Fruit fly (Drosophila melanogaster): ENCODE measurements around the gene t.

Gene t

dm6 chrX:9223182-9223581 is at the start of gene t:
TSS of gene t (minus strand) at chrX:9223257.
- TF ChIP-seq usp (GFP tag; optimal IDR thresholded peaks at IDR 0.05) (no peak), tai (GFP tag; optimal IDR thresholded peaks at IDR 0.05) (no peak), Hnf4 (GFP tag; optimal IDR thresholded peaks at IDR 0.05) (no peak), brk (GFP tag; optimal IDR thresholded peaks at IDR 0.05) (no peak)

DNA sequence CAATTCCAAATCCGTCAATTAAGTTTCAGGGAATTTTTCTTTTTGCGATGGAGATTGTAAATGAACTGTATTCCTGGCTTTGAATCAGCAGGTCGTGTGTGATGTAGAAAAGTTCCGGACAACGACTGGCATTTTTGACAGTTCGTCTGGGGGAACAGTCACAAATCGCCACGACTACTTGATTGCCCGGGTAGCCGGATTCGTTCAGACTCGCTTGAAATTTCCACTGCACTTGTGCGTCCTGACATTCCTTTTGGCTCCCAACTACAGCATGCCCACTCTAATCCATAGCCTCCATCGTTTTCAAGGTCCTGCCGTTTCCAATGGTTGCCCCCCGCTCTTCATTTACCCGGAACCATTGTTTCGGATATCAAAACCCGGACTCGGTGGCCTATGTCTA is 46.8 kb upstream of the t start, which contains the start of gene CG17440:
Gene CG17440, minus strand, starts transcription at position 101 of the 400 bp plus-strand sequence.
- no peak for TF ChIP-seq dsf (GFP tag; optimal IDR thresholded peaks at IDR 0.05; ENCODE audit: borderline replicate concordance)
- TF ChIP-seq pan (optimal IDR thresholded peaks at IDR 0.05), result no peak
- no peak for TF ChIP-seq brk (GFP tag; optimal IDR thresholded peaks at IDR 0.05)
- TF ChIP-seq h (GFP tag; optimal IDR thresholded peaks at IDR 0.05), result no peak
- TF ChIP-seq CG9705 (GFP tag; optimal IDR thresholded peaks at IDR 0.05), result no peak
- TF ChIP-seq Mio (GFP tag; optimal IDR thresholded peaks at IDR 0.05), result no peak
- TF ChIP-seq Rel (GFP tag; optimal IDR thresholded peaks at IDR 0.05), result no peak
- TF ChIP-seq Rel (tag; optimal IDR thresholded peaks at IDR 0.05), result no peak
- no peak for TF ChIP-seq lola (GFP tag; optimal IDR thresholded peaks at IDR 0.05)
- no peak for TF ChIP-seq HLH106 (tag; optimal IDR thresholded peaks at IDR 0.05)
- TF ChIP-seq Jra (GFP tag; optimal IDR thresholded peaks at IDR 0.05), result no peak
- TF ChIP-seq Dif (GFP tag; optimal IDR thresholded peaks at IDR 0.05; ENCODE audit: partially characterized antibody), result no peak
- TF ChIP-seq Sp1 (GFP tag; optimal IDR thresholded peaks at IDR 0.05), result no peak
- no peak for TF ChIP-seq rgr (GFP tag; optimal IDR thresholded peaks at IDR 0.05)
- no peak for TF ChIP-seq sage (GFP tag; optimal IDR thresholded peaks at IDR 0.05)
- no peak for TF ChIP-seq ey (GFP tag; optimal IDR thresholded peaks at IDR 0.05)
- TF ChIP-seq OdsH (GFP tag; optimal IDR thresholded peaks at IDR 0.05), result no peak
- no peak for TF ChIP-seq usp (GFP tag; optimal IDR thresholded peaks at IDR 0.05)

- TF ChIP-seq GATAd (GFP tag; optimal IDR thresholded peaks at IDR 0.05), result no peak
- TF ChIP-seq jim (GFP tag; optimal IDR thresholded peaks at IDR 0.05), result no peak
- no peak for TF ChIP-seq ey (GFP tag; optimal IDR thresholded peaks at IDR 0.05)
- TF ChIP-seq Abd-B (GFP tag; optimal IDR thresholded peaks at IDR 0.05), result no peak
- no peak for TF ChIP-seq dsf (GFP tag; optimal IDR thresholded peaks at IDR 0.05; ENCODE audit: borderline replicate concordance)
- TF ChIP-seq Dif (GFP tag; optimal IDR thresholded peaks at IDR 0.05; ENCODE audit: partially characterized antibody), result no peak
- no peak for TF ChIP-seq Myc (optimal IDR thresholded peaks at IDR 0.05)
- no peak for TF ChIP-seq usp (GFP tag; optimal IDR thresholded peaks at IDR 0.05)
- no peak for TF ChIP-seq CG32264 (GFP tag; optimal IDR thresholded peaks at IDR 0.05)
- TF ChIP-seq dl (GFP tag; optimal IDR thresholded peaks at IDR 0.05; ENCODE audit: insufficient read depth in 1 of 2, partially characterized antibody in 2 of 2), result no peak
Observed at dm6 chrX:9267598-9267997, 44.5 kb upstream of the t start, which contains the start of gene Erk7. TSS of gene Erk7 (minus strand) at chrX:9267698.

- TF ChIP-seq Dfd (GFP tag; optimal IDR thresholded peaks at IDR 0.05) (no peak), tai (GFP tag; optimal IDR thresholded peaks at IDR 0.05) (no peak), dsf (GFP tag; optimal IDR thresholded peaks at IDR 0.05; ENCODE audit: borderline replicate concordance) (no peak), Hr78 (GFP tag; optimal IDR thresholded peaks at IDR 0.05) (no peak), Sp1 (GFP tag; optimal IDR thresholded peaks at IDR 0.05) (no peak), HLH106 (tag; optimal IDR thresholded peaks at IDR 0.05) (no peak), psq (GFP tag; optimal IDR thresholded peaks at IDR 0.05) (no peak), sv (GFP tag; optimal IDR thresholded peaks at IDR 0.05) (no peak), CG32264 (GFP tag; optimal IDR thresholded peaks at IDR 0.05) (no peak)
Observed at dm6 chrX:9266082-9266481, 43.0 kb upstream of the t start.

dm6 chrX:9255964-9256520 is 33.0 kb upstream of the t start, which contains the start of gene ric8a:
TSS of gene ric8a (plus strand) at chrX:9256168.
- TF ChIP-seq br (GFP tag; optimal IDR thresholded peaks at IDR 0.05) (no peak), h (GFP tag; optimal IDR thresholded peaks at IDR 0.05) (peak; percentile 8), Hr83 (GFP tag; optimal IDR thresholded peaks at IDR 0.05; ENCODE audit: poor library complexity, severe bottlenecking) (peak; percentile 15), Mio (GFP tag; optimal IDR thresholded peaks at IDR 0.05) (no peak), HLH106 (tag; optimal IDR thresholded peaks at IDR 0.05) (peak; percentile 30), N (GFP tag; optimal IDR thresholded peaks at IDR 0.05) (no peak), brk (GFP tag; optimal IDR thresholded peaks at IDR 0.05) (no peak), rgr (GFP tag; optimal IDR thresholded peaks at IDR 0.05) (peak; percentile 27), Hnf4 (GFP tag; optimal IDR thresholded peaks at IDR 0.05) (no peak), pan (optimal IDR thresholded peaks at IDR 0.05) (no peak), dsf (GFP tag; optimal IDR thresholded peaks at IDR 0.05; ENCODE audit: borderline replicate concordance) (no peak), GATAd (GFP tag; optimal IDR thresholded peaks at IDR 0.05) (no peak), woc (GFP tag; optimal IDR thresholded peaks at IDR 0.05) (peak; percentile 7)
